Worm (Caenorhabditis elegans): Measurements from ENCODE around the gene dim-1.

DNA sequence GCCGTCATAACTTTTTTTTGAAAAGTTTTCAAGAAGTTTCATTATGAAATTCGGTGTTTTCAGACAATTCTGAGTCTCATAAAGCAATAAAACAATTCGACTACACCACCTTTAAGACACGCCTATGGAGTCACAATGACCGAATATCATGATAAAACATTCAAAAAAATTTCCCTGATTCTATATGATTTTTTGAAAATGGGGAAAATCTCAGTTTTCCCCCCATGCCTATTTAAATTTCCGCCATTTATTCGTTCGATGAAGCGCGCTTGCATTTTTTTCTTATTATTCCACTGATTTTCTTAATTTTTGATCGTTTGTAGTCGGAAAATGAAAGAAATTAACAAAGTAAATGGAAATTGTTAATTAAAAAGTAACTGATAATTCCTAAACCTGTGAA is 30.5 kb downstream of the dim-1 start:
- TF ChIP-seq F57A8.1 (GFP tag; optimal IDR thresholded peaks at IDR 0.05) (no peak), madf-6 (GFP tag; IDR thresholded peaks at IDR 0.05) (no peak), ceh-27 (GFP tag; optimal IDR thresholded peaks at IDR 0.05) (no peak)
